Worm (Caenorhabditis elegans) whole organism, mixed stage, embryonic: ENCODE measurements around the gene T10B5.8.

ENCODE experiments used
- M03D4.4 ChIP-seq: sonication (generic microtip); optimal IDR thresholded peaks from 2 replicates; lab custom pipeline; 2017; ENCODE audit warnings: mild to moderate bottlenecking, missing genetic modification characterization, missing compliant biosample characterization
- bed-3 ChIP-seq: fragments of 200-800 bp; sonication (Bioruptor generic); optimal IDR thresholded peaks from 3 replicates; lab custom pipeline; 2018; ENCODE audit warnings: mild to moderate bottlenecking, missing genetic modification characterization, moderate library complexity, missing compliant biosample characterization
- ceh-43 ChIP-seq: fragments of 200-800 bp; sonication (Bioruptor generic); optimal IDR thresholded peaks from 2 replicates; lab custom pipeline; 2018; ENCODE audit warnings: mild to moderate bottlenecking, missing genetic modification characterization, moderate library complexity, missing compliant biosample characterization
- ceh-83 ChIP-seq: fragments of 200-800 bp; sonication (Bioruptor generic); optimal IDR thresholded peaks from 2 replicates; lab custom pipeline; 2018; ENCODE audit warnings: mild to moderate bottlenecking, missing genetic modification characterization, missing compliant biosample characterization
- ces-1 ChIP-seq: fragments of 150-350 bp; optimal IDR thresholded peaks from 2 replicates; lab custom pipeline; 2014; ENCODE audit warnings: missing biosample characterization, missing genetic modification reagents, missing genetic modification characterization
- cnd-1 ChIP-seq: fragments of 200-800 bp; sonication (Bioruptor generic); optimal IDR thresholded peaks from 2 replicates; lab custom pipeline; 2018; ENCODE audit warnings: mild to moderate bottlenecking, missing genetic modification characterization, missing compliant biosample characterization
- drap-1 ChIP-seq: fragments of 200-800 bp; sonication (Bioruptor generic); optimal IDR thresholded peaks from 3 replicates; lab custom pipeline; 2018; ENCODE audit warnings: mild to moderate bottlenecking, missing genetic modification characterization, missing compliant biosample characterization
- elt-1 ChIP-seq: sonication (generic microtip); optimal IDR thresholded peaks from 2 replicates; lab custom pipeline; 2017; ENCODE audit warnings: missing genetic modification characterization, mild to moderate bottlenecking, missing compliant biosample characterization, antibody characterized with exemption, moderate library complexity, borderline replicate concordance; ENCODE audit not compliant: insufficient read depth
- elt-3 ChIP-seq: fragments of 150-350 bp; optimal IDR thresholded peaks from 2 replicates; lab custom pipeline; 2014; ENCODE audit warnings: missing biosample characterization, missing genetic modification characterization
- flh-1 ChIP-seq: fragments of 200-800 bp; sonication (Bioruptor generic); optimal IDR thresholded peaks from 2 replicates; lab custom pipeline; 2018; ENCODE audit warnings: mild to moderate bottlenecking, missing genetic modification characterization, moderate library complexity, missing compliant biosample characterization
- ham-2 ChIP-seq: fragments of 200-800 bp; sonication (Bioruptor generic); optimal IDR thresholded peaks from 2 replicates; lab custom pipeline; 2018; ENCODE audit warnings: mild to moderate bottlenecking, missing genetic modification characterization, missing compliant biosample characterization
- hlh-1 ChIP-seq: fragments of 150-350 bp; optimal IDR thresholded peaks from 2 replicates; lab custom pipeline; 2014; ENCODE audit warnings: missing biosample characterization, missing genetic modification reagents, missing genetic modification characterization
- lin-13 ChIP-seq: fragments of 150-350 bp; optimal IDR thresholded peaks from 2 replicates; lab custom pipeline; 2014; ENCODE audit warnings: missing biosample characterization, missing genetic modification characterization
- lin-32 ChIP-seq: fragments of 200-800 bp; sonication (Bioruptor generic); optimal IDR thresholded peaks from 2 replicates; lab custom pipeline; 2018; ENCODE audit warnings: mild to moderate bottlenecking, missing genetic modification characterization, missing compliant biosample characterization
- mab-5 ChIP-seq: fragments of 150-350 bp; optimal IDR thresholded peaks from 2 replicates; lab custom pipeline; 2014; ENCODE audit warnings: missing biosample characterization, missing genetic modification characterization
- mep-1 ChIP-seq: fragments of 150-350 bp; optimal IDR thresholded peaks from 2 replicates; lab custom pipeline; 2017; ENCODE audit warnings: missing biosample characterization, missing genetic modification reagents, missing genetic modification characterization, inconsistent platforms
- mls-2 ChIP-seq: sonication (generic microtip); optimal IDR thresholded peaks from 2 replicates; lab custom pipeline; 2016; ENCODE audit warnings: mild to moderate bottlenecking, missing genetic modification characterization, moderate library complexity, missing compliant biosample characterization
- nhr-12 ChIP-seq: fragments of 150-350 bp; optimal IDR thresholded peaks from 2 replicates; lab custom pipeline; 2014; ENCODE audit warnings: missing biosample characterization, missing genetic modification characterization
- nhr-2 ChIP-seq: fragments of 150-350 bp; optimal IDR thresholded peaks from 2 replicates; lab custom pipeline; 2014; ENCODE audit warnings: missing biosample characterization, missing genetic modification characterization
- nhr-237 ChIP-seq: fragments of 150-350 bp; optimal IDR thresholded peaks from 2 replicates; lab custom pipeline; 2014; ENCODE audit warnings: missing biosample characterization, missing genetic modification characterization
- nhr-28 ChIP-seq: fragments of 150-350 bp; optimal IDR thresholded peaks from 2 replicates; lab custom pipeline; 2014; ENCODE audit warnings: missing biosample characterization, missing genetic modification characterization
- nhr-76 ChIP-seq: sonication (generic microtip); optimal IDR thresholded peaks from 2 replicates; lab custom pipeline; 2017; ENCODE audit warnings: missing biosample characterization, missing genetic modification characterization
- pha-4 ChIP-seq: fragments of 150-350 bp; optimal IDR thresholded peaks from 2 replicates; lab custom pipeline; 2018; ENCODE audit warnings: missing biosample characterization, missing genetic modification reagents, missing genetic modification characterization
- sem-2 ChIP-seq: fragments of 200-800 bp; sonication (Bioruptor generic); optimal IDR thresholded peaks from 2 replicates; lab custom pipeline; 2018; ENCODE audit warnings: mild to moderate bottlenecking, missing genetic modification characterization, missing compliant biosample characterization
- snpc-4 ChIP-seq: fragments of 150-350 bp; optimal IDR thresholded peaks from 2 replicates; lab custom pipeline; 2014; ENCODE audit warnings: missing biosample characterization, missing genetic modification characterization
- sptf-1 ChIP-seq: sonication (generic microtip); optimal IDR thresholded peaks from 2 replicates; lab custom pipeline; 2017; ENCODE audit warnings: mild to moderate bottlenecking, missing genetic modification characterization, moderate library complexity, missing compliant biosample characterization
- tbx-8 ChIP-seq: fragments of 200-800 bp; sonication (Bioruptor generic); optimal IDR thresholded peaks from 2 replicates; lab custom pipeline; 2018; ENCODE audit warnings: mild to moderate bottlenecking, missing genetic modification characterization, moderate library complexity, missing compliant biosample characterization
- unc-120 ChIP-seq: sonication (generic microtip); optimal IDR thresholded peaks from 2 replicates; lab custom pipeline; 2017; ENCODE audit warnings: missing genetic modification characterization, missing compliant biosample characterization; ENCODE audit not compliant: poor library complexity, severe bottlenecking
- unc-39 ChIP-seq: fragments of 150-350 bp; optimal IDR thresholded peaks from 2 replicates; lab custom pipeline; 2014; ENCODE audit warnings: missing biosample characterization, missing genetic modification characterization
- zip-8 ChIP-seq: fragments of 150-350 bp; optimal IDR thresholded peaks from 2 replicates; lab custom pipeline; 2014; ENCODE audit warnings: missing biosample characterization, missing genetic modification characterization
- ztf-11 ChIP-seq: fragments of 150-350 bp; optimal IDR thresholded peaks from 2 replicates; lab custom pipeline; 2014; ENCODE audit warnings: missing biosample characterization, missing genetic modification characterization

Gene T10B5.8

ce11 chrV:1874827-1875226, 33.0 kb downstream of the T10B5.8 start:
- TF ChIP-seq unc-120 (tag; lab: Kevin White, UChicago) (no peak), snpc-4 (tag; lab: Kevin White, UChicago) (no peak), sem-2 (GFP tag; lab: Kevin White, UChicago) (no peak), hlh-1 (tag; lab: Kevin White, UChicago) (no peak), nhr-237 (tag; lab: Kevin White, UChicago) (no peak), tbx-8 (GFP tag; lab: Kevin White, UChicago) (no peak), unc-39 (tag; lab: Kevin White, UChicago) (no peak), nhr-12 (tag; lab: Kevin White, UChicago) (no peak), ces-1 (GFP tag; lab: Kevin White, UChicago) (no peak), ztf-11 (tag; lab: Kevin White, UChicago) (no peak), elt-3 (tag; lab: Kevin White, UChicago) (no peak), M03D4.4 (tag; lab: Kevin White, UChicago) (no peak), drap-1 (GFP tag; lab: Kevin White, UChicago) (no peak), pha-4 (tag; lab: Kevin White, UChicago) (no peak), mls-2 (tag; lab: Kevin White, UChicago) (no peak), ham-2 (no peak)

- TF ChIP-seq sem-2 (GFP tag; lab: Kevin White, UChicago) (peak; percentile 25), snpc-4 (tag; lab: Kevin White, UChicago) (no peak), sptf-1 (tag; lab: Kevin White, UChicago) (peak; percentile 73), lin-13 (tag; lab: Kevin White, UChicago) (no peak), nhr-2 (tag; lab: Kevin White, UChicago) (peak; percentile 1), ceh-83 (GFP tag; lab: Kevin White, UChicago) (peak; percentile 49), elt-1 (tag; lab: Kevin White, UChicago) (no peak), nhr-237 (tag; lab: Kevin White, UChicago) (no peak), bed-3 (GFP tag; lab: Kevin White, UChicago) (peak; percentile 29), nhr-76 (tag; lab: Kevin White, UChicago) (no peak), mls-2 (tag; lab: Kevin White, UChicago) (peak; percentile 59), nhr-28 (tag; lab: Kevin White, UChicago) (no peak), ztf-11 (tag; lab: Kevin White, UChicago) (no peak), lin-32 (no peak)
These were observed 33.7 kb downstream of the T10B5.8 start for ce11 chrV:1875497-1875988.

- TF ChIP-seq lin-32 (no peak), mep-1 (tag; lab: Kevin White, UChicago) (no peak), elt-1 (tag; lab: Kevin White, UChicago) (no peak), nhr-12 (tag; lab: Kevin White, UChicago) (no peak), tbx-8 (GFP tag; lab: Kevin White, UChicago) (no peak), mls-2 (tag; lab: Kevin White, UChicago) (no peak), ceh-43 (no peak), zip-8 (no peak), lin-13 (tag; lab: Kevin White, UChicago) (no peak), unc-120 (tag; lab: Kevin White, UChicago) (no peak), flh-1 (GFP tag; lab: Kevin White, UChicago) (no peak), nhr-237 (tag; lab: Kevin White, UChicago) (no peak), sptf-1 (tag; lab: Kevin White, UChicago) (no peak), cnd-1 (no peak), nhr-2 (tag; lab: Kevin White, UChicago) (no peak), unc-39 (tag; lab: Kevin White, UChicago) (no peak), elt-3 (tag; lab: Kevin White, UChicago) (no peak), M03D4.4 (tag; lab: Kevin White, UChicago) (no peak), mab-5 (no peak)
These were observed 36.2 kb downstream of the T10B5.8 start for ce11 chrV:1878030-1878429.

DNA sequence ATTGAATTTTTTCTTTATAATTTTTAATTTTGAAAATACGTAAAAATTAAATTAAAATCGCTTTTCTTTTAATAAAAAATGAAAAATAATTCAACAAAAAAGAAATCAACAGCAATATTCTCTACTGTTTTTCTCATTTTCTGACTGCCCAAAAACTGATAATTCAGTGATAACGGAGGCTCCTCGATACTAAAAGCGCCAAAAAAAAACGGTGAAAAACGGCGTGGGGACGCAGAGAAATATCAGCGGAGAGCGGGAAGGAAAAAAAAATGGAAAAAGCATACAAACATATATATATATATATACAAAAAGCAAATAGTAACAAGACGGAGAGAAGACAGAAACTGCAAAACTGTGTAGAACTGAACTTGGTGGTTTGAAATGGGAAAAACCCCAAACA, 41.3 kb downstream of the T10B5.8 start:
- TF ChIP-seq sem-2 (GFP tag; lab: Kevin White, UChicago): no peak
- no peak for TF ChIP-seq ham-2
- TF ChIP-seq mep-1 (tag; lab: Kevin White, UChicago): no peak
- no peak for TF ChIP-seq M03D4.4 (tag; lab: Kevin White, UChicago)
- TF ChIP-seq ztf-11 (tag; lab: Kevin White, UChicago): no peak
- TF ChIP-seq bed-3 (GFP tag; lab: Kevin White, UChicago): no peak
- TF ChIP-seq nhr-28 (tag; lab: Kevin White, UChicago): no peak
- TF ChIP-seq unc-39 (tag; lab: Kevin White, UChicago): no peak
- no peak for TF ChIP-seq nhr-12 (tag; lab: Kevin White, UChicago)
